Worm (Caenorhabditis elegans) whole organism, L2 larva: Measurements from ENCODE around the gene ztf-18.

Experiments used
- C34F6.9 ChIP-seq: fragments of 150-350 bp; optimal IDR thresholded peaks from 2 replicates; lab custom pipeline; 2014; ENCODE audit warnings: missing biosample characterization, missing genetic modification characterization
- F13H6.1 ChIP-seq: sonication (generic microtip); optimal IDR thresholded peaks from 2 replicates; lab custom pipeline; 2016; ENCODE audit warnings: missing genetic modification characterization, missing compliant biosample characterization
- R02D3.7 ChIP-seq: fragments of 150-350 bp; optimal IDR thresholded peaks from 2 replicates; lab custom pipeline; 2014; ENCODE audit warnings: missing biosample characterization, missing genetic modification characterization
- alr-1 ChIP-seq: fragments of 150-350 bp; optimal IDR thresholded peaks from 2 replicates; lab custom pipeline; 2014; ENCODE audit warnings: missing biosample characterization, missing genetic modification characterization
- aly-2 ChIP-seq: fragments of 150-350 bp; optimal IDR thresholded peaks from 2 replicates; lab custom pipeline; 2014; ENCODE audit warnings: missing biosample characterization, missing genetic modification characterization
- blmp-1 ChIP-seq: sonication (generic microtip); optimal IDR thresholded peaks from 2 replicates; lab custom pipeline; 2017; ENCODE audit warnings: missing genetic modification characterization, mild to moderate bottlenecking, missing compliant biosample characterization, antibody characterized with exemption, moderate library complexity; ENCODE audit not compliant: insufficient read depth
- ceh-82 ChIP-seq: fragments of 150-350 bp; optimal IDR thresholded peaks from 2 replicates; lab custom pipeline; 2014; ENCODE audit warnings: missing biosample characterization, missing genetic modification characterization
- crh-2 ChIP-seq: sonication (generic microtip); optimal IDR thresholded peaks from 2 replicates; lab custom pipeline; 2017; ENCODE audit warnings: missing biosample characterization, missing genetic modification characterization
- dmd-4 ChIP-seq: sonication (generic microtip); optimal IDR thresholded peaks from 2 replicates; lab custom pipeline; 2017; ENCODE audit warnings: missing biosample characterization, missing genetic modification characterization
- egl-27 ChIP-seq: sonication (generic microtip); optimal IDR thresholded peaks from 3 replicates; lab custom pipeline; 2017; ENCODE audit warnings: missing biosample characterization, missing genetic modification reagents, missing genetic modification characterization
- elt-1 ChIP-seq: fragments of 150-350 bp; optimal IDR thresholded peaks from 2 replicates; lab custom pipeline; 2014; ENCODE audit warnings: missing biosample characterization, missing genetic modification characterization
- elt-3 ChIP-seq: sonication (generic microtip); optimal IDR thresholded peaks from 2 replicates; lab custom pipeline; 2017; ENCODE audit warnings: missing biosample characterization, missing genetic modification characterization
- fos-1 ChIP-seq: fragments of 150-350 bp; optimal IDR thresholded peaks from 2 replicates; lab custom pipeline; 2014; ENCODE audit warnings: missing biosample characterization, missing genetic modification characterization
- lin-11 ChIP-seq: fragments of 150-350 bp; sonication (generic microtip); optimal IDR thresholded peaks from 2 replicates; lab custom pipeline; 2014; ENCODE audit warnings: missing biosample characterization, missing genetic modification characterization, inconsistent platforms, mixed read lengths
- lin-13 ChIP-seq: fragments of 150-350 bp; optimal IDR thresholded peaks from 2 replicates; lab custom pipeline; 2014; ENCODE audit warnings: missing biosample characterization, missing genetic modification reagents, missing genetic modification characterization
- lsy-2 ChIP-seq, 2 experiments: fragments of 150-350 bp in 1 of 2; sonication (generic microtip) in 1 of 2; optimal IDR thresholded peaks; 2 replicates each; lab custom pipeline; 2014 to 2017; ENCODE audit warnings: missing biosample characterization in 2 of 2, missing genetic modification characterization in 2 of 2
- mab-5 ChIP-seq: fragments of 150-350 bp; optimal IDR thresholded peaks from 2 replicates; lab custom pipeline; 2014; ENCODE audit warnings: missing biosample characterization, missing genetic modification characterization
- mbf-1 ChIP-seq: sonication (generic microtip); optimal IDR thresholded peaks from 2 replicates; lab custom pipeline; 2017; ENCODE audit warnings: missing biosample characterization, missing genetic modification characterization
- nhr-10 ChIP-seq: sonication (generic microtip); optimal IDR thresholded peaks from 2 replicates; lab custom pipeline; 2017; ENCODE audit warnings: missing biosample characterization, missing genetic modification characterization
- nhr-12 ChIP-seq: fragments of 150-350 bp; optimal IDR thresholded peaks from 2 replicates; lab custom pipeline; 2014; ENCODE audit warnings: missing biosample characterization, missing genetic modification characterization
- nhr-129 ChIP-seq: fragments of 150-350 bp; optimal IDR thresholded peaks from 2 replicates; lab custom pipeline; 2014; ENCODE audit warnings: missing biosample characterization, missing genetic modification characterization
- nhr-21 ChIP-seq: fragments of 150-350 bp; optimal IDR thresholded peaks from 2 replicates; lab custom pipeline; 2014; ENCODE audit warnings: missing biosample characterization, missing genetic modification characterization
- nhr-23 ChIP-seq: fragments of 150-350 bp; optimal IDR thresholded peaks from 2 replicates; lab custom pipeline; 2014; ENCODE audit warnings: missing biosample characterization, missing genetic modification reagents, missing genetic modification characterization
- nhr-237 ChIP-seq: fragments of 150-350 bp; optimal IDR thresholded peaks from 2 replicates; lab custom pipeline; 2014; ENCODE audit warnings: missing biosample characterization, missing genetic modification characterization
- nhr-25 ChIP-seq: fragments of 150-350 bp; sonication (generic microtip); optimal IDR thresholded peaks from 3 replicates; lab custom pipeline; 2014; ENCODE audit warnings: missing biosample characterization, missing genetic modification characterization
- nhr-6 ChIP-seq: fragments of 150-350 bp; optimal IDR thresholded peaks from 2 replicates; lab custom pipeline; 2014; ENCODE audit warnings: missing biosample characterization, missing genetic modification characterization
- nhr-77 ChIP-seq: fragments of 150-350 bp; optimal IDR thresholded peaks from 2 replicates; lab custom pipeline; 2014; ENCODE audit warnings: missing biosample characterization, missing genetic modification characterization
- sem-4 ChIP-seq: fragments of 150-350 bp; optimal IDR thresholded peaks from 2 replicates; lab custom pipeline; 2014; ENCODE audit warnings: missing biosample characterization, missing genetic modification reagents, missing genetic modification characterization
- skn-1 ChIP-seq: sonication (generic microtip); optimal IDR thresholded peaks from 2 replicates; lab custom pipeline; 2017; ENCODE audit warnings: missing biosample characterization, missing genetic modification characterization
- unc-39 ChIP-seq: fragments of 150-350 bp; optimal IDR thresholded peaks from 2 replicates; lab custom pipeline; 2014; ENCODE audit warnings: missing biosample characterization, missing genetic modification characterization
- unc-55 ChIP-seq: fragments of 150-350 bp; sonication (generic microtip); optimal IDR thresholded peaks from 3 replicates; lab custom pipeline; 2014; ENCODE audit warnings: missing biosample characterization, missing genetic modification reagents, missing genetic modification characterization
- unc-62 ChIP-seq: fragments of 150-350 bp; optimal IDR thresholded peaks from 2 replicates; lab custom pipeline; 2014; ENCODE audit warnings: missing biosample characterization, missing genetic modification reagents, missing genetic modification characterization
- zag-1 ChIP-seq: fragments of 150-350 bp; optimal IDR thresholded peaks from 2 replicates; lab custom pipeline; 2014; ENCODE audit warnings: missing biosample characterization, missing genetic modification characterization
- ztf-1 ChIP-seq: fragments of 200-800 bp; sonication (Bioruptor generic); conservative IDR thresholded peaks from 2 replicates; pipeline ENCODE4 v1.3.6; 2022; ENCODE audit warnings: missing genetic modification characterization, missing compliant biosample characterization
- ztf-11 ChIP-seq: sonication (generic microtip); optimal IDR thresholded peaks from 2 replicates; lab custom pipeline; 2017; ENCODE audit warnings: missing biosample characterization, missing genetic modification characterization
- ztf-4 ChIP-seq: fragments of 150-350 bp; optimal IDR thresholded peaks from 2 replicates; lab custom pipeline; 2014; ENCODE audit warnings: missing biosample characterization, missing genetic modification characterization

ztf-18 gene

DNA sequence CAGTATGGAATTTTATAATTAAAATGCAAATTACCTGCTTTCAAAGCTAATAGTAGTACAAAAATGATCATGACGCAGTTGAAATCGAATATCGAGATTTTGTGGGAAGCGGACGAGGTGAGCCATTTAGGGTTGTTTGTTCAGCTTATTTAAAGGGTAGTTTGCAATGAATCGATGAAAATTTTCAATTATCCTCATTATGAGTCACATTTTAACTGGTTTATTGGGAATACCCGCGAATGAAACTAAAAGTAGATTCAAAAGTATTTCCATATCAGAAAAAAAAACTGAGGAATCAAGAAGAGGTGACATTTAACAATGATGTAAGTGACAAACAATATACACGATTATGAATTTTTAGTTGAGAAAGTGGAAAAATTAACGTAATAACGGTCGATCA, 23.8 kb upstream of the ztf-18 start, which contains the start of gene F23H11.7:
Gene F23H11.7, minus strand, starts transcription at position 101 of the 400 bp plus-strand sequence.
- TF ChIP-seq mbf-1 (tag; lab: Kevin White, UChicago) = no peak
- TF ChIP-seq unc-39 (tag; lab: Kevin White, UChicago) = no peak
- TF ChIP-seq elt-1 (tag; lab: Kevin White, UChicago) = no peak
- TF ChIP-seq sem-4 (tag; lab: Kevin White, UChicago) = no peak
- TF ChIP-seq nhr-237 = no peak
- TF ChIP-seq alr-1 = no peak
- no peak for TF ChIP-seq nhr-77
- TF ChIP-seq, all 48 proteins: peak for 0

DNA sequence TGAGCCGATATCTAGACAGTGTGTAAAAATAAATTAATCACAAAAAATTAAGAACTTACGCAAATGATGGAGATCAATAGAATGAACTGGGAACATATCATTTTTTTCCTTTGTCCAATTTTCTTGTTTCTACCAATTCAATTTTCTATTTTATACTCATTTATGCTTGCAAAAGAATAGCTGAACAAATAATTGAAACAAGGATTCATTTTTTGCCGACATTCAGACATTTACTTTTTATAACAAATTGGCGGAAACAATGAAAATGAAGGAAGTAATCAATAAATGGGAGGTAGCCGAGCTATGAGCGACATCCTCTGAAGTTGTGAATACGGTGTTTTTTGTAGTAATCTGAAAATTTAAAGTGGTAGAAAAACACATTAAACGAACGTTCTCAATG, 21.4 kb upstream of the ztf-18 start, which contains the start of gene idpp-13:
Gene idpp-13, minus strand, starts transcription at position 101 of the 400 bp plus-strand sequence.
- TF ChIP-seq ztf-4 (tag; lab: Kevin White, UChicago) (no peak), lin-13 (GFP tag; lab: Kevin White, UChicago) (no peak), lin-11 (tag; lab: Kevin White, UChicago) (no peak), nhr-25 (tag; lab: Kevin White, UChicago) (no peak), ztf-1 (GFP tag; lab: Robert Waterston, UW) (no peak), crh-2 (no peak), unc-39 (tag; lab: Kevin White, UChicago) (no peak), ceh-82 (tag; lab: Kevin White, UChicago) (no peak), ztf-11 (tag; lab: Kevin White, UChicago) (no peak)

DNA sequence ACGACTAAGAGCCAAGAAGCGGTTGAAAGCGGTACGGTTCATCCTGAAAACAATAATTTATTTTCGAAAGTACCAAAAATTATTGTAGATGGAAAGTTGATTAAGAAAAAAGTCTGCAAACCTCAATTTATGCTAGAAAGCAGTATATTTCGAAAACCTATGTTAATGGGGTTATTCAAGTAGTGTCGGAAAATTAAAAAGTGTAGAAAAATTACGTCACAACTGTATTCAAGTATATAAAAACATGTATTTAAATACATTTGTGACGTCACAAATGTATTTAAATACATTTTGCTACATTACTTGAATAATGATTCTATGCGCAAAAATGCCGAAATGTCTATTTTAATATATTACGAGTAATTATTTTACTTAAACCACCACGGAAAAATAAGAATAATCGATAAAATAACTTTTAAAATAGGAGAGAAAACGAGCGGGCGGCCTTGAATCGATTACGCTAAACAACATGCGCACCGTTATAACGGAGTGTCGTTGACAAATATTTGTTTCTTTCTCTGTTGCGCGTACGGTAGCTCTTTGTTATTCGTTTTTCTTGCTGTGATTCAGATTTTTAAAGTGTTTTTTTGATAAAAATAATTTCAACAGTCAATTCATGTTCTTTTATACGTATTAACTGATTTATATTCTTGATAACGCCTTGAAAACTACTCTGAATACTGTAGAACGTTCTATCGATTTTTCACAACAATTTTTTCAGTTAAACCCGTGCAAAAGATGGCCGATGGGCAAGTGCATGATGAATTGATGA, 15.2 kb upstream of the ztf-18 start, which contains the start of the genes F23H11.5 and bra-2:
Gene F23H11.5, minus strand, starts transcription at position 51 of the 772 bp plus-strand sequence.
Gene bra-2, plus strand, starts transcription at position 722 of the 772 bp plus-strand sequence.
- TF ChIP-seq C34F6.9 (peak; percentile 63), unc-55 (peak; percentile 69), crh-2 (peak; percentile 23), egl-27 (tag; lab: Kevin White, UChicago) (no peak), lsy-2 (tag; optimal IDR thresholded peaks at IDR 0.05; lab: Kevin White, UChicago) (peak in 1 of 2 experiments; percentile 70), nhr-129 (peak; percentile 4), alr-1 (no peak)

ce11 chrIII:909540-909939, 14.0 kb upstream of the ztf-18 start, which contains the start of gene crls-1:
Gene crls-1 (minus strand): TSS chrIII:909902.
- no peak for TF ChIP-seq C34F6.9
- no peak for TF ChIP-seq lin-11 (tag; lab: Kevin White, UChicago)
- peak in 1 of 2 experiments; percentile 14 for TF ChIP-seq lsy-2 (tag; optimal IDR thresholded peaks at IDR 0.05; lab: Kevin White, UChicago)
- TF ChIP-seq elt-3 (tag; lab: Kevin White, UChicago) = no peak
- no peak for TF ChIP-seq F13H6.1 (tag; lab: Kevin White, UChicago)
- no peak for TF ChIP-seq ztf-4 (tag; lab: Kevin White, UChicago)
- TF ChIP-seq zag-1 (tag; lab: Kevin White, UChicago) = no peak

DNA sequence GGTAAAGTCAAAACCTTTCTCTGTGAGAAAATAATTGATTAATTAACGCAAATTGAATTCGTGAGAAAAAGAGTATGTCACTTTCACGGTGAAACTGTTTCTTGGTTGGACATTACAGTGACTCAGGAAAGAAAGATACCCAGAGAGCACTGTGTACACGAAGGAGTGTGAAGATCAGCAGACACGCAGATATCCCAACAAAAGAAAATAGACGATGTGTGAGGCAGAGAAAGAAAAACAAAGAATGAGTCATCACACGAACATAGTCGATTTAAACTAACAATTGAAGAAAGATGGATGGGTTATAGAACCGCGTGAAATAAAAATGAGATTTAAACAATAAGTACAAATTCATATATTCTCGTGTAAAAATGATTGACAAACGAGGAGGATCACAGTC, 12.5 kb upstream of the ztf-18 start:
- TF ChIP-seq C34F6.9 (peak; percentile 41), nhr-129 (peak; percentile 59), nhr-6 (tag; lab: Kevin White, UChicago) (no peak), nhr-25 (tag; lab: Kevin White, UChicago) (peak; percentile 22), lsy-2 (tag; optimal IDR thresholded peaks at IDR 0.05; lab: Kevin White, UChicago) (peak in 1 of 2 experiments; percentile 31), fos-1 (peak; percentile 93)

- no peak for TF ChIP-seq nhr-10
- no peak for TF ChIP-seq ceh-82 (tag; lab: Kevin White, UChicago)
- no peak for TF ChIP-seq blmp-1 (tag; lab: Kevin White, UChicago)
- TF ChIP-seq ztf-1 (GFP tag; lab: Robert Waterston, UW) = no peak
- TF ChIP-seq C34F6.9 = no peak
- no peak for TF ChIP-seq aly-2 (tag; lab: Kevin White, UChicago)
- no peak for TF ChIP-seq mab-5 (tag; lab: Kevin White, UChicago)
- no peak for TF ChIP-seq dmd-4 (tag; lab: Kevin White, UChicago)
- TF ChIP-seq lin-13 (GFP tag; lab: Kevin White, UChicago) = no peak
- no peak for TF ChIP-seq ztf-11 (tag; lab: Kevin White, UChicago)
- TF ChIP-seq elt-3 (tag; lab: Kevin White, UChicago) = no peak
- no peak for TF ChIP-seq nhr-237
- no peak for TF ChIP-seq nhr-12 (tag; lab: Kevin White, UChicago)
- TF ChIP-seq R02D3.7 = no peak
- TF ChIP-seq fos-1 = no peak
- no peak for TF ChIP-seq nhr-23 (tag; lab: Kevin White, UChicago)
- no peak for TF ChIP-seq unc-62 (GFP tag; lab: Kevin White, UChicago)
- TF ChIP-seq skn-1 (tag; lab: Kevin White, UChicago) = no peak
- no peak for TF ChIP-seq nhr-21 (tag; lab: Kevin White, UChicago)
- TF ChIP-seq nhr-129 = no peak
Observed at ce11 chrIII:907311-907710, 11.8 kb upstream of the ztf-18 start, which contains the start of gene F23H11.4. Gene F23H11.4 (minus strand): TSS chrIII:907539.
